Worm (Caenorhabditis elegans): ENCODE measurements around the gene srbc-61.

DNA sequence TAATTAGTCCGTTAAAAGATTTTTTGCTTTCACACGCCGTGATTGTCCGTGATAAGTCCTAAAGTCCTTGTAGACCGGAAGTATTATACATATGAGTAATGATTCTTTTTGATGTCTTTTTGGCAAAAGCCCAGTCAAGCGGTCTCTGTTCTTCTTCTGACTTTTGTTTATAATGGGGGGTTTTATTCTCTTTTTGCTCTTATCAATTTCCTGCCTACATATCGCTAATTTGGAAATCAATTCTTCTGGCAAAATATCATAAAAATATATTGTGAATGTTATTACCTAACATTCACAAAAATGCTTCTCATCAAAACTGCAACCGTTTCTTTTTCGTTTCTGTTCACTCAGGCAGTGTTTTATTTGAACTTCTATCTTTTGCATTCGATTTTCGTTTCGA lies at the start of gene srbc-61:
- TF ChIP-seq dao-5 (tag; optimal IDR thresholded peaks at IDR 0.05) = no peak
- TF ChIP-seq him-1 (tag; optimal IDR thresholded peaks at IDR 0.05) = no peak
